Fruit fly (Drosophila melanogaster) whole organism, prepupa: Measurements from ENCODE around the gene Shal.

Experiments used
- Blimp-1 ChIP-seq: fragments of 200-800 bp; sonication (Bioruptor generic); optimal IDR thresholded peaks from 3 replicates; lab custom pipeline; 2017; ENCODE audit warnings: missing biosample characterization, missing genetic modification characterization, mild to moderate bottlenecking, moderate library complexity, missing genetic modification reagents
- CG10669 ChIP-seq: fragments of 200-800 bp; sonication (Bioruptor generic); optimal IDR thresholded peaks from 3 replicates; lab custom pipeline; 2018; ENCODE audit warnings: missing biosample characterization, mild to moderate bottlenecking, missing genetic modification characterization, moderate library complexity
- CG11294 ChIP-seq: fragments of 200-800 bp; sonication (Bioruptor generic); IDR thresholded peaks from 2 replicates; pipeline ENCODE4 v1.3.6; 2022; ENCODE audit warnings: missing biosample characterization, missing genetic modification characterization
- CG11902 ChIP-seq: fragments of 200-800 bp; sonication (Bioruptor generic); optimal IDR thresholded peaks from 3 replicates; lab custom pipeline; 2016; ENCODE audit warnings: missing biosample characterization, missing genetic modification characterization
- CG15336 ChIP-seq: fragments of 200-800 bp; sonication (Bioruptor generic); IDR thresholded peaks from 2 replicates; pipeline ENCODE4 v1.3.6; 2022; ENCODE audit warnings: missing biosample characterization, missing genetic modification characterization
- CG1621 ChIP-seq: fragments of 200-800 bp; sonication (Bioruptor generic); optimal IDR thresholded peaks from 3 replicates; lab custom pipeline; 2018; ENCODE audit warnings: missing biosample characterization, mild to moderate bottlenecking, missing genetic modification characterization
- CG31627 ChIP-seq: fragments of 200-800 bp; sonication (Bioruptor generic); optimal IDR thresholded peaks from 3 replicates; lab custom pipeline; 2016; ENCODE audit warnings: missing biosample characterization, missing genetic modification characterization
- CG32006 ChIP-seq: fragments of 200-800 bp; sonication (Bioruptor generic); optimal IDR thresholded peaks from 3 replicates; lab custom pipeline; 2017; ENCODE audit warnings: missing biosample characterization, mild to moderate bottlenecking, missing genetic modification characterization
- CG3919 ChIP-seq: fragments of 200-800 bp; sonication (Bioruptor generic); optimal IDR thresholded peaks from 3 replicates; lab custom pipeline; 2016; ENCODE audit warnings: missing biosample characterization, missing genetic modification characterization
- CG4318 ChIP-seq: fragments of 200-800 bp; sonication (Bioruptor generic); optimal IDR thresholded peaks from 3 replicates; lab custom pipeline; 2017; ENCODE audit warnings: missing biosample characterization, mild to moderate bottlenecking, missing genetic modification characterization
- CG6792 ChIP-seq: fragments of 200-800 bp; sonication (Bioruptor generic); optimal IDR thresholded peaks from 3 replicates; lab custom pipeline; 2016; ENCODE audit warnings: missing biosample characterization, missing genetic modification characterization
- CG6808 ChIP-seq: fragments of 200-800 bp; sonication (Bioruptor generic); optimal IDR thresholded peaks from 3 replicates; lab custom pipeline; 2017; ENCODE audit warnings: missing biosample characterization, missing genetic modification characterization, mild to moderate bottlenecking, moderate library complexity, missing genetic modification reagents
- CG6854 ChIP-seq: fragments of 200-800 bp; sonication (Bioruptor generic); optimal IDR thresholded peaks from 2 replicates; lab custom pipeline; 2017; ENCODE audit warnings: missing biosample characterization, mild to moderate bottlenecking, missing genetic modification characterization
- CG7368 ChIP-seq: fragments of 200-800 bp; sonication (Bioruptor generic); optimal IDR thresholded peaks from 3 replicates; lab custom pipeline; 2016; ENCODE audit warnings: missing biosample characterization, missing genetic modification characterization
- CG8119 ChIP-seq: fragments of 200-800 bp; sonication (Bioruptor generic); IDR thresholded peaks from 3 replicates; pipeline ENCODE4 v1.3.6; 2022; ENCODE audit warnings: missing biosample characterization, missing genetic modification characterization
- Eip78C ChIP-seq: fragments of 200-800 bp; sonication (Bioruptor generic); peaks from one replicate; lab custom pipeline; 2016; ENCODE audit warnings: missing biosample characterization, missing genetic modification characterization
- Ets21C ChIP-seq: fragments of 200-800 bp; sonication (Bioruptor generic); optimal IDR thresholded peaks from 3 replicates; lab custom pipeline; 2016; ENCODE audit warnings: missing biosample characterization, missing genetic modification characterization
- Ets96B ChIP-seq: fragments of 200-800 bp; optimal IDR thresholded peaks from 2 replicates; lab custom pipeline; 2019; ENCODE audit warnings: missing biosample characterization, mild to moderate bottlenecking, missing genetic modification characterization, moderate library complexity
- Gug ChIP-seq: fragments of 200-800 bp; sonication (Bioruptor generic); IDR thresholded peaks from 2 replicates; pipeline ENCODE4 v1.3.6; 2022; ENCODE audit warnings: missing biosample characterization, missing genetic modification characterization
- Hr38 ChIP-seq: sonication (Bioruptor generic); optimal IDR thresholded peaks from 2 replicates; lab custom pipeline; 2016; ENCODE audit warnings: missing biosample characterization, missing genetic modification characterization
- Hr39 ChIP-seq: fragments of 200-800 bp; sonication (Bioruptor generic); optimal IDR thresholded peaks from 2 replicates; lab custom pipeline; 2016; ENCODE audit warnings: missing biosample characterization, missing genetic modification characterization
- Hr4 ChIP-seq: fragments of 200-800 bp; sonication (Bioruptor generic); optimal IDR thresholded peaks from 3 replicates; lab custom pipeline; 2016; ENCODE audit warnings: missing biosample characterization, missing genetic modification characterization
- Met ChIP-seq: fragments of 200-800 bp; sonication (Bioruptor generic); optimal IDR thresholded peaks from 3 replicates; lab custom pipeline; 2016; ENCODE audit warnings: missing biosample characterization, missing genetic modification characterization
- OdsH ChIP-seq: fragments of 200-800 bp; sonication (Bioruptor generic); optimal IDR thresholded peaks from 3 replicates; lab custom pipeline; 2016; ENCODE audit warnings: missing biosample characterization, missing genetic modification characterization
- Smox ChIP-seq: fragments of 200-800 bp; sonication (Bioruptor generic); optimal IDR thresholded peaks from 3 replicates; lab custom pipeline; 2016; ENCODE audit warnings: missing biosample characterization, missing genetic modification characterization
- Sox102F ChIP-seq: fragments of 200-800 bp; sonication (Bioruptor generic); optimal IDR thresholded peaks from 2 replicates; lab custom pipeline; 2016; ENCODE audit warnings: missing biosample characterization, mild to moderate bottlenecking, missing genetic modification characterization
- Sox15 ChIP-seq: fragments of 200-800 bp; sonication (Bioruptor generic); optimal IDR thresholded peaks from 3 replicates; lab custom pipeline; 2016; ENCODE audit warnings: missing biosample characterization, missing genetic modification characterization
- achi ChIP-seq: fragments of 200-800 bp; sonication (Bioruptor generic); optimal IDR thresholded peaks from 3 replicates; lab custom pipeline; 2016; ENCODE audit warnings: missing biosample characterization, missing genetic modification characterization
- acj6 ChIP-seq: fragments of 200-800 bp; sonication (Bioruptor generic); optimal IDR thresholded peaks from 3 replicates; lab custom pipeline; 2016; ENCODE audit warnings: missing biosample characterization, missing genetic modification characterization
- cyc ChIP-seq: fragments of 200-800 bp; sonication (Bioruptor generic); optimal IDR thresholded peaks from 3 replicates; lab custom pipeline; 2016; ENCODE audit warnings: missing biosample characterization, missing genetic modification characterization
- dsx ChIP-seq: fragments of 200-800 bp; optimal IDR thresholded peaks from 3 replicates; lab custom pipeline; 2019; ENCODE audit warnings: missing biosample characterization, mild to moderate bottlenecking, missing genetic modification characterization, moderate library complexity; ENCODE audit not compliant: poor library complexity, severe bottlenecking
- esn ChIP-seq: fragments of 200-800 bp; sonication (Bioruptor generic); optimal IDR thresholded peaks from 2 replicates; lab custom pipeline; 2016; ENCODE audit warnings: missing biosample characterization, mild to moderate bottlenecking, missing genetic modification characterization, moderate library complexity
- fd85E ChIP-seq: fragments of 200-800 bp; sonication (Bioruptor generic); optimal IDR thresholded peaks from 3 replicates; lab custom pipeline; 2016; ENCODE audit warnings: missing biosample characterization, missing genetic modification characterization
- ss ChIP-seq, 2 experiments: fragments of 200-800 bp; sonication (Bioruptor generic); optimal IDR thresholded peaks; 2 replicates in 1 of 2; 3 replicates in 1 of 2; lab custom pipeline; 2017 to 2018; ENCODE audit warnings: mild to moderate bottlenecking in 2 of 2, missing biosample characterization in 2 of 2, missing genetic modification characterization in 2 of 2, moderate library complexity in 1 of 2
- topi ChIP-seq: fragments of 200-800 bp; sonication (Bioruptor generic); optimal IDR thresholded peaks from 3 replicates; lab custom pipeline; 2016; ENCODE audit warnings: missing biosample characterization, missing genetic modification characterization

Gene Shal

DNA sequence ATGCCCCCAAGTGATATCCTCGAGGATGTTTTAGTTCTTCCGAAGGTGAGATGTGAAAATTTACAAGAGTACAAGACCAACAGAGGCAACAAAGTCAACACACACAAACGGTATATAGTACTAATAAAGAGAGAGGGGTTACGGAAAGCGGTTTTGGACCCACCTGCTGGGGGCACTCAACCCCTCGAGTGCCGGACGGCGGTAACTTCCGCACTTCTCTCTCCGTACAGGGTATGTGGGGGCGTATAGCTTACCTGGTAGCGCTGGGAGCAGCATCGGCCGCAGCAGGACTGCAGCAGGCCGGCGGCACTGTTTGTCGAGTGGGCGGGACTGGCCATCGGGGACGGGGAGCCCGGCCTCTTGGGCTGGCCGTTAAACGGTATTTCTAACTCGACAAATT is 15.0 kb downstream of the Shal start:
- no peak for TF ChIP-seq ss (GFP tag; optimal IDR thresholded peaks at IDR 0.05; lab: Kevin White, UChicago)
- no peak for TF ChIP-seq cyc (GFP tag; lab: Kevin White, UChicago)
- no peak for TF ChIP-seq OdsH (GFP tag; lab: Kevin White, UChicago)
- TF ChIP-seq CG10669 (GFP tag; lab: Kevin White, UChicago), result no peak
- no peak for TF ChIP-seq Sox102F (GFP tag; lab: Kevin White, UChicago)
- no peak for TF ChIP-seq CG31627 (GFP tag; lab: Kevin White, UChicago)
- no peak for TF ChIP-seq achi (GFP tag; lab: Kevin White, UChicago)
- no peak for TF ChIP-seq CG11294 (GFP tag; lab: Robert Waterston, UW)

DNA sequence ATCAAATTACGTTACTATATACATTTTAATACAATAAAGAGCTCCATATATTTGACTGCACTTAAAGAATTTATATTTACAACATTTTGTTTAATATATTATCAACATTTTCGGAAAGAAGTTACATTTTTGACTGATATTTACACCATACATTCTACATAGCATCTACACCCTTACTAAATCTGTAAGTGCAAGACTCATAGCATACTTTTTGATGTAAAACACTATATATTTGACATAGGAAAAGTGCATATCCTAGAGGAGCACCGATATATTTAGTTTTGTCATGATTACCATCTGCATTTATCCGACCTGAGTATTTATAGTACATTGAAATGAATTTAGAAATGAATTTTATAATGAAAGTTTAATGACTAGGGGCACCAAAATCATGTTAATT is 15.4 kb downstream of the Shal start:
- TF ChIP-seq Smox (GFP tag; lab: Kevin White, UChicago), result no peak
- no peak for TF ChIP-seq CG6854 (GFP tag; lab: Kevin White, UChicago)
- TF ChIP-seq fd85E (GFP tag; lab: Kevin White, UChicago), result no peak

- no peak for TF ChIP-seq CG6792
- TF ChIP-seq CG32006 (GFP tag; lab: Kevin White, UChicago), result no peak
- TF ChIP-seq esn (GFP tag; lab: Kevin White, UChicago), result no peak
- TF ChIP-seq Ets96B (tag; lab: Kevin White, UChicago), result no peak
- no peak for TF ChIP-seq Smox (GFP tag; lab: Kevin White, UChicago)
- no peak for TF ChIP-seq CG1621 (tag; lab: Kevin White, UChicago)
- no peak for TF ChIP-seq Blimp-1 (GFP tag; lab: Kevin White, UChicago)
- TF ChIP-seq Hr39 (GFP tag; lab: Kevin White, UChicago), result no peak
- no peak for TF ChIP-seq CG11294 (GFP tag; lab: Robert Waterston, UW)
- TF ChIP-seq CG11902 (GFP tag; lab: Kevin White, UChicago), result no peak
- TF ChIP-seq Gug (GFP tag; lab: Robert Waterston, UW), result no peak
- TF ChIP-seq dsx (GFP tag; lab: Kevin White, UChicago), result no peak
- TF ChIP-seq Hr38 (GFP tag; lab: Kevin White, UChicago), result no peak
- no peak for TF ChIP-seq CG15336 (GFP tag; lab: Robert Waterston, UW)
- TF ChIP-seq CG6808 (GFP tag; lab: Kevin White, UChicago), result no peak
Observed at dm6 chr3L:19566127-19566526, 18.2 kb downstream of the Shal start.

DNA sequence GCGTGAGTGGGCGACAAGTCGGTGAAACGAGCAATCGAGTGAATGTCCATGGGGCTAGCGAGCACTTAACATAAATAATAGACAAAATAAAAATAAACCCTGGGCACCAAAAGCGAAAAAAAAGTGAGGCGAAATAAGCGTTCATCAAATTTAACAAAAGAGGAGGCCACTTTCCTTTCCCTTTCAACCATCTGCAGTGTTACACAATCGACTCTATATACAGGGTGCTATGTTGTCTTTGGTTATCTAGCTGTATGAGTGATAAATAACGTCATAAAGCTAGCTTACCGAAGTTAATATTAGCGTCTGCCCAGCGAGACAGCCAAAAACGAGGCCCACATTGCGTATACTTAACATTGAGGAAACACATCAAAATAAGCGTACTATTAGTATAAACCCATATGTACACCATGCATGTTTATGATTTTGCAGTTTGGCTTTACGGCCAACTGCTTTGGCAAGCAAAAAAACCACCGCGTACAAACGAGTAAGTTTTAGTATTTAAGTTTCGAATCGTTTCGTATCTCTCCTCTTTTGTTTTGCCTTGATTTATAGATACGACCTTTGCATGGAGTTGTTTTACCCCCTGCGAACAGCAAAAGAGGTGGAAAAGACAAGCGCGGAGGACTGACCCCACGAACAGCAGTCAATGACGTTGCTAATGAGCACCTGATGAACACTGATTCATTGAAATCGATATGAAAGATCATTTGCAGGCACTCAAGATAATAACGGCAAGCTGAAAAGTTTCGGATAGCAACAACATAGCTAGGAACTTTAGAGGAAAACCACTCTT is 19.3 kb downstream of the Shal start:
- TF ChIP-seq Ets21C (GFP tag; lab: Kevin White, UChicago), result no peak
- no peak for TF ChIP-seq cyc (GFP tag; lab: Kevin White, UChicago)
- TF ChIP-seq Hr4 (GFP tag; lab: Kevin White, UChicago), result no peak
- TF ChIP-seq CG4318, result no peak
- TF ChIP-seq CG1621 (tag; lab: Kevin White, UChicago), result no peak
- TF ChIP-seq Blimp-1 (GFP tag; lab: Kevin White, UChicago), result no peak
- TF ChIP-seq CG8119 (GFP tag; lab: Robert Waterston, UW), result no peak
- TF ChIP-seq CG7368 (GFP tag; lab: Kevin White, UChicago), result no peak
- TF ChIP-seq topi (GFP tag; lab: Kevin White, UChicago), result no peak
- TF ChIP-seq Gug (GFP tag; lab: Robert Waterston, UW), result no peak
- no peak for TF ChIP-seq CG3919 (GFP tag; lab: Kevin White, UChicago)
- no peak for TF ChIP-seq fd85E (GFP tag; lab: Kevin White, UChicago)
- no peak for TF ChIP-seq esn (GFP tag; lab: Kevin White, UChicago)
- TF ChIP-seq Met, result no peak
- no peak for TF ChIP-seq Eip78C (GFP tag; lab: Kevin White, UChicago)
- no peak for TF ChIP-seq acj6 (GFP tag; lab: Kevin White, UChicago)
- no peak for TF ChIP-seq Sox15 (GFP tag; lab: Kevin White, UChicago)
